Worm (Caenorhabditis elegans) whole organism, mixed stage, embryonic: ENCODE measurements around the gene B0244.9.

Source experiments
- M03D4.4 ChIP-seq: sonication (generic microtip); optimal IDR thresholded peaks from 2 replicates; lab custom pipeline; 2017; ENCODE audit warnings: mild to moderate bottlenecking, missing genetic modification characterization, missing compliant biosample characterization
- bed-3 ChIP-seq: fragments of 200-800 bp; sonication (Bioruptor generic); optimal IDR thresholded peaks from 3 replicates; lab custom pipeline; 2018; ENCODE audit warnings: mild to moderate bottlenecking, missing genetic modification characterization, moderate library complexity, missing compliant biosample characterization
- ceh-39 ChIP-seq: fragments of 150-350 bp; optimal IDR thresholded peaks from 2 replicates; lab custom pipeline; 2014; ENCODE audit warnings: missing biosample characterization, missing genetic modification characterization
- ceh-43 ChIP-seq: fragments of 200-800 bp; sonication (Bioruptor generic); optimal IDR thresholded peaks from 2 replicates; lab custom pipeline; 2018; ENCODE audit warnings: mild to moderate bottlenecking, missing genetic modification characterization, moderate library complexity, missing compliant biosample characterization
- ceh-83 ChIP-seq: fragments of 200-800 bp; sonication (Bioruptor generic); optimal IDR thresholded peaks from 2 replicates; lab custom pipeline; 2018; ENCODE audit warnings: mild to moderate bottlenecking, missing genetic modification characterization, missing compliant biosample characterization
- ces-1 ChIP-seq: fragments of 150-350 bp; optimal IDR thresholded peaks from 2 replicates; lab custom pipeline; 2014; ENCODE audit warnings: missing biosample characterization, missing genetic modification reagents, missing genetic modification characterization
- cnd-1 ChIP-seq: fragments of 200-800 bp; sonication (Bioruptor generic); optimal IDR thresholded peaks from 2 replicates; lab custom pipeline; 2018; ENCODE audit warnings: mild to moderate bottlenecking, missing genetic modification characterization, missing compliant biosample characterization
- drap-1 ChIP-seq: fragments of 200-800 bp; sonication (Bioruptor generic); optimal IDR thresholded peaks from 3 replicates; lab custom pipeline; 2018; ENCODE audit warnings: mild to moderate bottlenecking, missing genetic modification characterization, missing compliant biosample characterization
- elt-1 ChIP-seq: sonication (generic microtip); optimal IDR thresholded peaks from 2 replicates; lab custom pipeline; 2017; ENCODE audit warnings: missing genetic modification characterization, mild to moderate bottlenecking, missing compliant biosample characterization, antibody characterized with exemption, moderate library complexity, borderline replicate concordance; ENCODE audit not compliant: insufficient read depth
- elt-3 ChIP-seq: fragments of 150-350 bp; optimal IDR thresholded peaks from 2 replicates; lab custom pipeline; 2014; ENCODE audit warnings: missing biosample characterization, missing genetic modification characterization
- flh-1 ChIP-seq: fragments of 200-800 bp; sonication (Bioruptor generic); optimal IDR thresholded peaks from 2 replicates; lab custom pipeline; 2018; ENCODE audit warnings: mild to moderate bottlenecking, missing genetic modification characterization, moderate library complexity, missing compliant biosample characterization
- ham-2 ChIP-seq: fragments of 200-800 bp; sonication (Bioruptor generic); optimal IDR thresholded peaks from 2 replicates; lab custom pipeline; 2018; ENCODE audit warnings: mild to moderate bottlenecking, missing genetic modification characterization, missing compliant biosample characterization
- hlh-1 ChIP-seq: fragments of 150-350 bp; optimal IDR thresholded peaks from 2 replicates; lab custom pipeline; 2014; ENCODE audit warnings: missing biosample characterization, missing genetic modification reagents, missing genetic modification characterization
- lin-32 ChIP-seq: fragments of 200-800 bp; sonication (Bioruptor generic); optimal IDR thresholded peaks from 2 replicates; lab custom pipeline; 2018; ENCODE audit warnings: mild to moderate bottlenecking, missing genetic modification characterization, missing compliant biosample characterization
- lsy-2 ChIP-seq: fragments of 150-350 bp; optimal IDR thresholded peaks from 2 replicates; lab custom pipeline; 2014; ENCODE audit warnings: missing biosample characterization, missing genetic modification characterization
- mab-5 ChIP-seq: fragments of 150-350 bp; optimal IDR thresholded peaks from 2 replicates; lab custom pipeline; 2014; ENCODE audit warnings: missing biosample characterization, missing genetic modification characterization
- mep-1 ChIP-seq: fragments of 150-350 bp; optimal IDR thresholded peaks from 2 replicates; lab custom pipeline; 2017; ENCODE audit warnings: missing biosample characterization, missing genetic modification reagents, missing genetic modification characterization, inconsistent platforms
- mls-2 ChIP-seq: sonication (generic microtip); optimal IDR thresholded peaks from 2 replicates; lab custom pipeline; 2016; ENCODE audit warnings: mild to moderate bottlenecking, missing genetic modification characterization, moderate library complexity, missing compliant biosample characterization
- nhr-12 ChIP-seq: fragments of 150-350 bp; optimal IDR thresholded peaks from 2 replicates; lab custom pipeline; 2014; ENCODE audit warnings: missing biosample characterization, missing genetic modification characterization
- nhr-2 ChIP-seq: fragments of 150-350 bp; optimal IDR thresholded peaks from 2 replicates; lab custom pipeline; 2014; ENCODE audit warnings: missing biosample characterization, missing genetic modification characterization
- nhr-237 ChIP-seq: fragments of 150-350 bp; optimal IDR thresholded peaks from 2 replicates; lab custom pipeline; 2014; ENCODE audit warnings: missing biosample characterization, missing genetic modification characterization
- nhr-28 ChIP-seq: fragments of 150-350 bp; optimal IDR thresholded peaks from 2 replicates; lab custom pipeline; 2014; ENCODE audit warnings: missing biosample characterization, missing genetic modification characterization
- pha-4 ChIP-seq: fragments of 150-350 bp; optimal IDR thresholded peaks from 2 replicates; lab custom pipeline; 2018; ENCODE audit warnings: missing biosample characterization, missing genetic modification reagents, missing genetic modification characterization
- sem-2 ChIP-seq: fragments of 200-800 bp; sonication (Bioruptor generic); optimal IDR thresholded peaks from 2 replicates; lab custom pipeline; 2018; ENCODE audit warnings: mild to moderate bottlenecking, missing genetic modification characterization, missing compliant biosample characterization
- snpc-4 ChIP-seq: fragments of 150-350 bp; optimal IDR thresholded peaks from 2 replicates; lab custom pipeline; 2014; ENCODE audit warnings: missing biosample characterization, missing genetic modification characterization
- sptf-1 ChIP-seq: sonication (generic microtip); optimal IDR thresholded peaks from 2 replicates; lab custom pipeline; 2017; ENCODE audit warnings: mild to moderate bottlenecking, missing genetic modification characterization, moderate library complexity, missing compliant biosample characterization
- tbx-8 ChIP-seq: fragments of 200-800 bp; sonication (Bioruptor generic); optimal IDR thresholded peaks from 2 replicates; lab custom pipeline; 2018; ENCODE audit warnings: mild to moderate bottlenecking, missing genetic modification characterization, moderate library complexity, missing compliant biosample characterization
- unc-120 ChIP-seq: sonication (generic microtip); optimal IDR thresholded peaks from 2 replicates; lab custom pipeline; 2017; ENCODE audit warnings: missing genetic modification characterization, missing compliant biosample characterization; ENCODE audit not compliant: poor library complexity, severe bottlenecking
- unc-39 ChIP-seq: fragments of 150-350 bp; optimal IDR thresholded peaks from 2 replicates; lab custom pipeline; 2014; ENCODE audit warnings: missing biosample characterization, missing genetic modification characterization
- unc-62 ChIP-seq: fragments of 150-350 bp; optimal IDR thresholded peaks from 2 replicates; lab custom pipeline; 2014; ENCODE audit warnings: missing biosample characterization, missing genetic modification reagents, missing genetic modification characterization
- zip-8 ChIP-seq: fragments of 150-350 bp; optimal IDR thresholded peaks from 2 replicates; lab custom pipeline; 2014; ENCODE audit warnings: missing biosample characterization, missing genetic modification characterization

The B0244.9 gene

DNA sequence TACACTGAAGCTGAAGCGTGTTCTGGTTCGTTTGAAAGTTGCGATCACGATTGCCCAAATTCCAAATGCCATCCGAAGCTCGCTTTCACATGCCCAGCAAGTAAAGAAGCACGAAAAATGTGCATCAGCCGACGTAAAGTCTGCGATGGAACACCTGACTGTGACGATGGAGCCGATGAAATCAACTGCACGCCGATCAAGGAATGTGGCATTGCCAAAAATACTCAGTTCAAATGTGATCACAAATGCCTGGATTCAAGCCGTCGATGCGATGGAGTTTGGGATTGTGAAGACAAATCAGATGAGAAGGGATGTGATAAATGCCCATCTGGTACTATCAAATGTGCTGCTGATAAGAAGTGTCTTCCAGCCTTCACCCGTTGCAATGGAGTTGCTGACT, 1.5 kb downstream of the B0244.9 start:
- TF ChIP-seq elt-1 (tag; lab: Kevin White, UChicago) (no peak), sem-2 (GFP tag; lab: Kevin White, UChicago) (no peak), drap-1 (GFP tag; lab: Kevin White, UChicago) (no peak), elt-3 (tag; lab: Kevin White, UChicago) (no peak), nhr-2 (tag; lab: Kevin White, UChicago) (no peak), snpc-4 (no peak), ceh-39 (tag; lab: Kevin White, UChicago) (no peak), unc-39 (tag; lab: Kevin White, UChicago) (no peak), sptf-1 (tag; lab: Kevin White, UChicago) (no peak), pha-4 (tag; lab: Kevin White, UChicago) (no peak), M03D4.4 (tag; lab: Kevin White, UChicago) (no peak), mab-5 (tag; lab: Kevin White, UChicago) (no peak), bed-3 (GFP tag; lab: Kevin White, UChicago) (no peak), ces-1 (no peak), cnd-1 (tag; lab: Kevin White, UChicago) (no peak), ceh-43 (no peak), unc-120 (tag; lab: Kevin White, UChicago) (no peak), lin-32 (GFP tag; lab: Kevin White, UChicago) (no peak), tbx-8 (no peak)

DNA sequence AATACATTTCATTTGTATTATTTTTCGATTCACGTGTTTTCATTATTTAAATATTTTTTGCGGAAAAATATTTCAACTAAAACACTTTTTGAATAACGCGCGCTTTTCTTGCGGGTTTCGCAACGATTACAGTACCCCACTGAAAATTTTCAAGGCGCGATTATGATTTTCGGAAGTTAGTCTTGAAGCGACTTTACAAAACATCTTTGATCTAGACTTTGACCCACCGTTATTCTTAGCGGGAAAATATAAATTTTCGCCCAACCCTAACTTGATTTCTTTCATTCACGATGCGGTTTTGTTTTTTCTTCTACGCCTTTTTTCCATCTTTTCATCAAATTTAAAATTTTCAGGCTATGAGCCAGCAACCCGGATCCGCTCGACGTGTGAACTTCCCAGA, 3.0 kb downstream of the B0244.9 start, which contains the start of gene egg-1:
TSS of gene egg-1 (plus strand) at position 354 of the 400 bp plus-strand sequence.
- TF ChIP-seq nhr-237 (tag; lab: Kevin White, UChicago): no peak
- TF ChIP-seq ceh-83 (GFP tag; lab: Kevin White, UChicago): no peak
- TF ChIP-seq hlh-1 (tag; lab: Kevin White, UChicago): no peak
- TF ChIP-seq, all 35 proteins: peak for 0

DNA sequence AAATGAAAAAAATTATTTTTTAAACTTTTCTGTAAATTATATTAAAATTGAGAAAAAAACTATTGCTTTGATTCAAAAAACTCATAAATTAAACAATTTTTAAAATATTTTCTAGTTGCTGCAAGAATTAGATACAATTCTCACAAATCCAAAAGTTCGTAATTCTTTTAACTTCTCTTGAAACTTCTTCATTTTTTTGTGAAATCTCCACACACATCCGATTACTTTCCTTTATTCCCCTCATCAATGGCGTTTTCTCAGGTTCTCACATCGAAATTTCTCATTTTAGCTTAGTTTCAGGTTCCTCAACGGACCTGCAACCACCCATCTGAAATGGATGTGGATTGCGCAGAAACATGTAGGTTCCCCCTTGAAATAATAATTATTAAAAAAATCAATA, 8.3 kb downstream of the B0244.9 start, which contains the start of gene wrm-1:
TSS of gene wrm-1 (plus strand) at position 301 of the 400 bp plus-strand sequence.
- no peak for TF ChIP-seq ces-1
- no peak for TF ChIP-seq ceh-83 (GFP tag; lab: Kevin White, UChicago)
- no peak for TF ChIP-seq mls-2 (tag; lab: Kevin White, UChicago)
- TF ChIP-seq snpc-4: no peak
- no peak for TF ChIP-seq zip-8 (tag; lab: Kevin White, UChicago)
- no peak for TF ChIP-seq ham-2 (GFP tag; lab: Kevin White, UChicago)
- no peak for TF ChIP-seq unc-39 (tag; lab: Kevin White, UChicago)
- TF ChIP-seq nhr-237 (tag; lab: Kevin White, UChicago): no peak
- no peak for TF ChIP-seq sptf-1 (tag; lab: Kevin White, UChicago)
- TF ChIP-seq mab-5 (tag; lab: Kevin White, UChicago): no peak
- no peak for TF ChIP-seq lsy-2 (tag; lab: Kevin White, UChicago)
- no peak for TF ChIP-seq nhr-2 (tag; lab: Kevin White, UChicago)
- TF ChIP-seq bed-3 (GFP tag; lab: Kevin White, UChicago): no peak
- no peak for TF ChIP-seq nhr-12 (tag; lab: Kevin White, UChicago)
- no peak for TF ChIP-seq unc-62
- no peak for TF ChIP-seq pha-4 (tag; lab: Kevin White, UChicago)
- no peak for TF ChIP-seq nhr-28 (tag; lab: Kevin White, UChicago)
- TF ChIP-seq, all 35 proteins: peak for 0

DNA sequence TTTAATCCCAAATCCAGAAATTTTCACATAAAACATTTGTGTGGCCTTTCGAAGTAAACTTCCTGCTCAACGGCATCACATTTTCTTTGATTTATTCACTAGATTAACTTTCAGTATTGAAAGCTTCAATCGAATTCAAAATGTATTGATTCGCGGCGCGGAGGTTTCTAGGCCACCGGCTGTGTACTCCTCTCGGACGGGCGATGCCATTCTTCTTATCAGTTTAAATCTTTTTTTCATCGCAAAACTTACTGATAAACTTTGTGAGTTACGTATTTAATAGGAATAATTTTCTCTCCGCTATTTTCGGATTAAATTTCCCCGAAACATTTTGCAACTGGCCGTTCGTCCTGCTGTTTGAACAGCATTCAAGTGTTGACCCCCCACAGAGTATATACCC, 8.9 kb downstream of the B0244.9 start:
- TF ChIP-seq mep-1 (peak; percentile 24), nhr-2 (tag; lab: Kevin White, UChicago) (no peak), unc-120 (tag; lab: Kevin White, UChicago) (no peak), flh-1 (GFP tag; lab: Kevin White, UChicago) (no peak), tbx-8 (no peak), ces-1 (peak; percentile 38), zip-8 (tag; lab: Kevin White, UChicago) (no peak)

DNA sequence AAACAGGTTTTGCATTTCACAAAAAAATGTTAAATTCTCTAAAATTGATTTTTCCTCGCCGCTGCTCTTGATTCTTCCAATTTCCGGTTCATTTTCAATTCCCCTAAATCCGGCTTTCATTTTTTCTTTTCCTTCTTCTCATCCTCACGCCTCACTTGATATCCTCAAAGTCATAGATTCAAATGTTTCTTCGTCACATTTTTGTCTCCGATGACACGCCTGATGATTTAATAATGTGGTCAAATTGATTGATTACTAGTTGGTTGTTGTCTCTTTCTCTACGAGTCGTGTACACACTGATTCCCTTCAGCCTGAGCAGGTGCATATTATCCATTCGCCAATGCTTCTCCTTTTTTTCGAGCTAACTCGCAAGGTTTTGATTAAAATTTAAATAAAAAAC, 9.3 kb downstream of the B0244.9 start:
- no peak for TF ChIP-seq pha-4 (tag; lab: Kevin White, UChicago)
- TF ChIP-seq unc-62: peak; percentile 75
- no peak for TF ChIP-seq ceh-39 (tag; lab: Kevin White, UChicago)
- TF ChIP-seq ces-1: peak; percentile 45
- no peak for TF ChIP-seq mep-1
